Worm (Caenorhabditis elegans) whole organism, L2 larva: Measurements from ENCODE around the gene K02E2.11.

ENCODE experiments used
- F13H6.1 ChIP-seq: sonication (generic microtip); optimal IDR thresholded peaks from 2 replicates; lab custom pipeline; 2016; ENCODE audit warnings: missing genetic modification characterization, missing compliant biosample characterization
- alr-1 ChIP-seq: fragments of 150-350 bp; optimal IDR thresholded peaks from 2 replicates; lab custom pipeline; 2014; ENCODE audit warnings: missing biosample characterization, missing genetic modification characterization
- ama-1 ChIP-seq: fragments of 150-350 bp; optimal IDR thresholded peaks from 2 replicates; lab custom pipeline; 2018; ENCODE audit warnings: inconsistent platforms
- elt-1 ChIP-seq: fragments of 150-350 bp; optimal IDR thresholded peaks from 2 replicates; lab custom pipeline; 2014; ENCODE audit warnings: missing biosample characterization, missing genetic modification characterization
- elt-3 ChIP-seq: sonication (generic microtip); optimal IDR thresholded peaks from 2 replicates; lab custom pipeline; 2017; ENCODE audit warnings: missing biosample characterization, missing genetic modification characterization
- lin-39 ChIP-seq: fragments of 150-350 bp; optimal IDR thresholded peaks from 2 replicates; lab custom pipeline; 2014; ENCODE audit warnings: missing biosample characterization, missing genetic modification reagents, missing genetic modification characterization
- mab-5 ChIP-seq: fragments of 150-350 bp; optimal IDR thresholded peaks from 2 replicates; lab custom pipeline; 2014; ENCODE audit warnings: missing biosample characterization, missing genetic modification characterization
- mdl-1 ChIP-seq, 2 experiments: fragments of 150-350 bp in 1 of 2; sonication (generic microtip) in 1 of 2; optimal IDR thresholded peaks; 2 replicates each; lab custom pipeline; 2017; ENCODE audit warnings: missing biosample characterization in 2 of 2, missing genetic modification characterization in 2 of 2
- nhr-21 ChIP-seq: fragments of 150-350 bp; optimal IDR thresholded peaks from 2 replicates; lab custom pipeline; 2014; ENCODE audit warnings: missing biosample characterization, missing genetic modification characterization
- nhr-6 ChIP-seq: fragments of 150-350 bp; optimal IDR thresholded peaks from 2 replicates; lab custom pipeline; 2014; ENCODE audit warnings: missing biosample characterization, missing genetic modification characterization
- unc-62 ChIP-seq: fragments of 150-350 bp; optimal IDR thresholded peaks from 2 replicates; lab custom pipeline; 2014; ENCODE audit warnings: missing biosample characterization, missing genetic modification reagents, missing genetic modification characterization

DNA sequence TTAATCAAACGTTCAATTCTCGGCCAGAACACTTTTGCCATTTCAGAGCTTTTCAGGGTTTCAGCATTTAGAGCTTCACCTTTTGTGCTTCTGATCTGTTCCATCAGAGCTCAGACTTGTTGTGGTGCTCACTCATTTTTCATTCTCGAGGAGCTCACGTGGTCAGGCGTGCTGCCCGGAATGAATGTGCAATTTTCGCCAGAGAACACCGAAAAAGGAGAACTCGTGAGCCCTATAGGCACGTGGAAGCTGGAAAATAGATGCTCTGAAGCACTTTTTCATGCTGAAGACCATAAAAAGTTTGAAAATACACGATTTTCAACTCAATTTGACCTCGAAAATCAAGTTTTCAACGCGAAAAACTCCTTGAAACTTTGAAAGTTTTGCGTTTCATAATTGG lies 36.5 kb downstream of the K02E2.11 start:
- TF ChIP-seq nhr-6 (tag; lab: Kevin White, UChicago) (no peak), unc-62 (no peak), mdl-1 (tag; optimal IDR thresholded peaks at IDR 0.05; lab: Kevin White, UChicago) (no peak), elt-1 (tag; lab: Kevin White, UChicago) (no peak), ama-1 (lab: Kevin White, UChicago) (no peak), F13H6.1 (no peak), alr-1 (tag; lab: Kevin White, UChicago) (no peak), mab-5 (no peak), nhr-21 (tag; lab: Kevin White, UChicago) (no peak), elt-3 (tag; lab: Kevin White, UChicago) (no peak), lin-39 (tag; lab: Kevin White, UChicago) (no peak)
